Worm (Caenorhabditis elegans): Measurements from ENCODE around the gene nhr-145.

DNA sequence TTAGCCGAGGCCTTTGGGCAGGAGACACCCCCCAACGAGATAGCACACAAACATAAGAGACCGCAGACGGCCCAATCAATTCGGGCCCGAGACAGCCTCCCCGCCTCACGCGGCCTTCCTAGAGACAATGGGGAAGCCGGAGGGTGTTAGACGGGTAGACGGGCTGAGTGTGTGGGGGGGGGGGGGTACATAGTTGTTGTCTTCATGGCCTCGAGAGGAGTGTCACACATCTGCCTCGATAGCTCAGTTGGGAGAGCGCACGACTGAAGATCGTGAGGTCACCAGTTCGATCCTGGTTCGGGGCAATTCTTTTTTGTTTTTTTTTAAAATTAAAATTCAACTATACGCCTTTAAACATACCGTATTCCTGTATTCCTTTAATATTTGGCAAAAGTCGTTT is 38.3 kb downstream of the nhr-145 start:
- peak; percentile 13 for TF ChIP-seq pqm-1 (tag; optimal IDR thresholded peaks at IDR 0.05)
- peak; percentile 63 for TF ChIP-seq madf-2 (tag; optimal IDR thresholded peaks at IDR 0.05)
- TF ChIP-seq hlh-13 (GFP tag; optimal IDR thresholded peaks at IDR 0.05) = peak; percentile 65
- peak; percentile 43 for TF ChIP-seq eyg-1 (tag; optimal IDR thresholded peaks at IDR 0.05)
- peak; percentile 48 for TF ChIP-seq tbx-2 (tag; optimal IDR thresholded peaks at IDR 0.05)
- TF ChIP-seq nhr-11 (tag; optimal IDR thresholded peaks at IDR 0.05) = no peak
- TF ChIP-seq pha-4 (tag; optimal IDR thresholded peaks at IDR 0.05) = no peak
- peak; percentile 53 for TF ChIP-seq nfya-1 (tag; optimal IDR thresholded peaks at IDR 0.05)
